Worm (Caenorhabditis elegans) whole organism, midembryonic: ENCODE measurements around the gene ugt-41.

ENCODE experiments used
- T22C8.4 ChIP-seq: fragments of 200-800 bp; sonication (Bioruptor generic); IDR thresholded peaks from 2 replicates; pipeline ENCODE4 v1.3.6; 2022; ENCODE audit warnings: missing genetic modification characterization, missing compliant biosample characterization
- klf-2 ChIP-seq: fragments of 200-800 bp; sonication (Bioruptor generic); conservative IDR thresholded peaks from 2 replicates; pipeline ENCODE4 v1.3.6; 2022; ENCODE audit warnings: missing genetic modification reagents, missing genetic modification characterization, missing compliant biosample characterization
- med-1 ChIP-seq: sonication (generic microtip); optimal IDR thresholded peaks from 2 replicates; lab custom pipeline; 2017; ENCODE audit warnings: missing genetic modification characterization, mild to moderate bottlenecking, missing compliant biosample characterization, antibody characterized with exemption, missing genetic modification reagents; ENCODE audit not compliant: insufficient read depth
- tab-1 ChIP-seq: fragments of 200-800 bp; sonication (Bioruptor generic); IDR thresholded peaks from 2 replicates; pipeline ENCODE4 v1.3.6; 2022; ENCODE audit warnings: missing genetic modification characterization, missing compliant biosample characterization
- ztf-23 ChIP-seq: fragments of 200-800 bp; sonication (Bioruptor generic); IDR thresholded peaks from 2 replicates; pipeline ENCODE4 v1.3.6; 2022; ENCODE audit warnings: missing genetic modification reagents, missing genetic modification characterization, missing compliant biosample characterization

- TF ChIP-seq ztf-23 (GFP tag; lab: Robert Waterston, UW) (no peak), klf-2 (GFP tag; lab: Robert Waterston, UW) (no peak), tab-1 (GFP tag; lab: Robert Waterston, UW) (no peak), med-1 (GFP tag; lab: Kevin White, UChicago) (no peak), T22C8.4 (GFP tag; lab: Robert Waterston, UW) (no peak)
Observed at ce11 chrV:7194818-7195217, 31.4 kb upstream of the ugt-41 start.
